Fruit fly (Drosophila melanogaster) whole organism, embryonic: ENCODE measurements around the gene Rrp45.

Experiments used
- Atf-2 ChIP-seq: fragments of 200-800 bp; sonication (Bioruptor generic); optimal IDR thresholded peaks from 2 replicates; lab custom pipeline; 2016; ENCODE audit warnings: missing biosample characterization, missing genetic modification characterization
- Atf6 ChIP-seq: fragments of 200-800 bp; sonication (Bioruptor generic); IDR thresholded peaks from 2 replicates; pipeline ENCODE4 v1.3.6; 2022; ENCODE audit warnings: missing biosample characterization, missing genetic modification characterization
- Blimp-1 ChIP-seq: fragments of 200-800 bp; sonication (Bioruptor generic); optimal IDR thresholded peaks from 3 replicates; lab custom pipeline; 2018; ENCODE audit warnings: missing biosample characterization, missing genetic modification characterization, mild to moderate bottlenecking, moderate library complexity, missing genetic modification reagents
- CG11398 ChIP-seq: fragments of 200-800 bp; sonication (Bioruptor generic); optimal IDR thresholded peaks from 2 replicates; lab custom pipeline; 2016; ENCODE audit warnings: missing biosample characterization, missing genetic modification characterization
- CG12104 ChIP-seq: fragments of 200-800 bp; sonication (Bioruptor generic); optimal IDR thresholded peaks from 3 replicates; lab custom pipeline; 2016; ENCODE audit warnings: missing biosample characterization, missing genetic modification characterization
- CG13424 ChIP-seq: fragments of 200-800 bp; sonication (Bioruptor generic); optimal IDR thresholded peaks from 2 replicates; lab custom pipeline; 2019; ENCODE audit warnings: missing biosample characterization, mild to moderate bottlenecking, missing genetic modification characterization, moderate library complexity
- CG13894 ChIP-seq: fragments of 200-800 bp; sonication (Bioruptor generic); optimal IDR thresholded peaks from 3 replicates; lab custom pipeline; 2018; ENCODE audit warnings: missing biosample characterization, mild to moderate bottlenecking, missing genetic modification characterization, moderate library complexity
- CG14860 ChIP-seq: fragments of 200-800 bp; sonication (Bioruptor generic); IDR thresholded peaks from 3 replicates; pipeline ENCODE4 v1.3.6; 2022; ENCODE audit warnings: missing biosample characterization, missing genetic modification characterization; ENCODE audit not compliant: partially characterized antibody
- CG15073 ChIP-seq: fragments of 200-800 bp; sonication (Bioruptor generic); optimal IDR thresholded peaks from 2 replicates; lab custom pipeline; 2016; ENCODE audit warnings: missing biosample characterization, missing genetic modification characterization
- CG15514 ChIP-seq: fragments of 200-800 bp; sonication (Bioruptor generic); optimal IDR thresholded peaks from 3 replicates; lab custom pipeline; 2017; ENCODE audit warnings: missing biosample characterization, missing genetic modification characterization, mild to moderate bottlenecking, moderate library complexity, missing genetic modification reagents
- CG1602 ChIP-seq: fragments of 200-800 bp; sonication (Bioruptor generic); optimal IDR thresholded peaks from 3 replicates; lab custom pipeline; 2016; ENCODE audit warnings: missing biosample characterization, missing genetic modification characterization
- CG1832 ChIP-seq: fragments of 200-800 bp; sonication (Bioruptor generic); optimal IDR thresholded peaks from 2 replicates; lab custom pipeline; 2017; ENCODE audit warnings: missing biosample characterization, mild to moderate bottlenecking, missing genetic modification characterization, inconsistent platforms
- CG2129 ChIP-seq: fragments of 200-800 bp; sonication (Bioruptor generic); IDR thresholded peaks from 2 replicates; pipeline ENCODE4 v1.3.6; 2022; ENCODE audit warnings: missing biosample characterization, missing genetic modification characterization; ENCODE audit not compliant: partially characterized antibody
- CG7271 ChIP-seq: fragments of 200-800 bp; sonication (Bioruptor generic); optimal IDR thresholded peaks from 2 replicates; lab custom pipeline; 2018; ENCODE audit warnings: missing biosample characterization, mild to moderate bottlenecking, missing genetic modification characterization, moderate library complexity
- CG7839 ChIP-seq: fragments of 200-800 bp; sonication (Bioruptor generic); optimal IDR thresholded peaks from 3 replicates; lab custom pipeline; 2018; ENCODE audit warnings: missing biosample characterization, mild to moderate bottlenecking, missing genetic modification characterization, moderate library complexity
- CG8290 ChIP-seq, 3 experiments: fragments of 200-800 bp; sonication (Bioruptor generic); optimal IDR thresholded peaks; 2 replicates each; lab custom pipeline; 2016 to 2019; ENCODE audit warnings: missing biosample characterization in 3 of 3, missing genetic modification characterization in 3 of 3, mild to moderate bottlenecking in 2 of 3, moderate library complexity in 1 of 3
- D19A ChIP-seq: fragments of 200-800 bp; optimal IDR thresholded peaks from 3 replicates; lab custom pipeline; 2019; ENCODE audit warnings: missing biosample characterization, mild to moderate bottlenecking, missing genetic modification characterization, moderate library complexity
- D19B ChIP-seq: fragments of 200-800 bp; sonication (Bioruptor generic); optimal IDR thresholded peaks from 2 replicates; lab custom pipeline; 2017; ENCODE audit warnings: missing biosample characterization, mild to moderate bottlenecking, missing genetic modification characterization
- Deaf1 ChIP-seq: fragments of 200-800 bp; optimal IDR thresholded peaks from 3 replicates; lab custom pipeline; 2019; ENCODE audit warnings: missing biosample characterization, mild to moderate bottlenecking, missing genetic modification characterization, moderate library complexity
- GATAe ChIP-seq: fragments of 200-800 bp; sonication (Bioruptor generic); conservative IDR thresholded peaks from 2 replicates; pipeline ENCODE4 v1.3.6; 2022; ENCODE audit warnings: missing biosample characterization, missing genetic modification characterization
- HLH4C ChIP-seq: fragments of 200-800 bp; sonication (Bioruptor generic); IDR thresholded peaks from 3 replicates; pipeline ENCODE4 v1.3.6; 2022; ENCODE audit warnings: missing biosample characterization, missing genetic modification characterization; ENCODE audit not compliant: partially characterized antibody
- Hmr ChIP-seq: fragments of 200-800 bp; sonication (Bioruptor generic); optimal IDR thresholded peaks from 3 replicates; lab custom pipeline; 2017; ENCODE audit warnings: mild to moderate bottlenecking, missing biosample characterization, missing genetic modification reagents, missing genetic modification characterization
- Nf-YA ChIP-seq: fragments of 200-800 bp; sonication (Bioruptor generic); IDR thresholded peaks from 2 replicates; pipeline ENCODE4 v1.3.6; 2022; ENCODE audit warnings: missing biosample characterization, missing genetic modification characterization
- NfI ChIP-seq: fragments of 200-800 bp; sonication (Bioruptor generic); optimal IDR thresholded peaks from 3 replicates; lab custom pipeline; 2018; ENCODE audit warnings: missing biosample characterization, mild to moderate bottlenecking, missing genetic modification characterization, moderate library complexity
- Pdp1 ChIP-seq, 2 experiments: fragments of 200-800 bp; sonication (Bioruptor generic); optimal IDR thresholded peaks; 3 replicates each; lab custom pipeline; 2016; ENCODE audit warnings: missing biosample characterization in 2 of 2, missing genetic modification characterization in 2 of 2, mild to moderate bottlenecking in 1 of 2, moderate library complexity in 1 of 2
- Six4 ChIP-seq: fragments of 200-800 bp; sonication (Bioruptor generic); optimal IDR thresholded peaks from 2 replicates; lab custom pipeline; 2016; ENCODE audit warnings: missing biosample characterization, missing genetic modification characterization
- Trl ChIP-seq, 3 experiments: fragments of >200 bp in 2 of 3; fragments of 200-800 bp in 1 of 3; sonication (Bioruptor generic) in 1 of 3; optimal IDR thresholded peaks; 2 replicates in 1 of 3; 3 replicates in 2 of 3; lab custom pipeline; 2016 to 2017; ENCODE audit warnings: missing biosample characterization in 1 of 3, missing genetic modification characterization in 1 of 3
- Usf ChIP-seq: fragments of 200-800 bp; sonication (Bioruptor generic); optimal IDR thresholded peaks from 2 replicates; lab custom pipeline; 2017; ENCODE audit warnings: missing genotype, missing biosample characterization, missing genetic modification characterization
- abd-A ChIP-seq: fragments of 200-800 bp; sonication (Bioruptor generic); optimal IDR thresholded peaks from 3 replicates; lab custom pipeline; 2019; ENCODE audit warnings: missing biosample characterization, mild to moderate bottlenecking, missing genetic modification characterization, moderate library complexity
- ac ChIP-seq: fragments of 200-800 bp; sonication (Bioruptor generic); optimal IDR thresholded peaks from 3 replicates; lab custom pipeline; 2017; ENCODE audit warnings: missing biosample characterization, mild to moderate bottlenecking, missing genetic modification characterization
- br ChIP-seq: fragments of >200 bp; optimal IDR thresholded peaks from 2 replicates; lab custom pipeline; 2017
- caup ChIP-seq: fragments of 200-800 bp; sonication (Bioruptor generic); optimal IDR thresholded peaks from 3 replicates; lab custom pipeline; 2017; ENCODE audit warnings: missing biosample characterization, mild to moderate bottlenecking, missing genetic modification characterization, moderate library complexity; ENCODE audit not compliant: severe bottlenecking
- chif ChIP-seq, 2 experiments: fragments of 200-800 bp; sonication (Bioruptor generic); optimal IDR thresholded peaks; 3 replicates each; lab custom pipeline; 2016; ENCODE audit warnings: missing biosample characterization in 2 of 2, missing genetic modification characterization in 2 of 2
- ftz-f1 ChIP-seq: fragments of 200-800 bp; sonication (Bioruptor generic); optimal IDR thresholded peaks from 2 replicates; lab custom pipeline; 2016; ENCODE audit warnings: missing biosample characterization, missing genetic modification characterization
- grn ChIP-seq: fragments of 200-800 bp; sonication (Bioruptor generic); optimal IDR thresholded peaks from 3 replicates; lab custom pipeline; 2017; ENCODE audit warnings: missing biosample characterization, missing genetic modification characterization
- gro ChIP-seq: fragments of 200-800 bp; sonication (Bioruptor generic); optimal IDR thresholded peaks from 2 replicates; lab custom pipeline; 2016; ENCODE audit warnings: missing biosample characterization, missing genetic modification characterization
- gsb ChIP-seq: fragments of 200-800 bp; sonication (Bioruptor generic); IDR thresholded peaks from 2 replicates; pipeline ENCODE4 v1.3.6; 2022; ENCODE audit warnings: missing biosample characterization, missing genetic modification characterization
- inv ChIP-seq: fragments of 200-800 bp; sonication (Bioruptor generic); IDR thresholded peaks from 2 replicates; pipeline ENCODE4 v1.3.6; 2022; ENCODE audit warnings: missing biosample characterization, missing genetic modification characterization; ENCODE audit not compliant: partially characterized antibody
- kay ChIP-seq: fragments of 200-800 bp; sonication (Bioruptor generic); optimal IDR thresholded peaks from 2 replicates; lab custom pipeline; 2016; ENCODE audit warnings: missing biosample characterization, missing genetic modification characterization
- pnt ChIP-seq: fragments of 200-800 bp; sonication (Bioruptor generic); optimal IDR thresholded peaks from 3 replicates; lab custom pipeline; 2016; ENCODE audit warnings: missing biosample characterization, missing genetic modification characterization
- pros ChIP-seq: fragments of 200-800 bp; sonication (Bioruptor generic); optimal IDR thresholded peaks from 3 replicates; lab custom pipeline; 2019; ENCODE audit warnings: missing biosample characterization, mild to moderate bottlenecking, missing genetic modification characterization, moderate library complexity
- sd ChIP-seq: fragments of 200-800 bp; sonication (Bioruptor generic); optimal IDR thresholded peaks from 3 replicates; lab custom pipeline; 2018; ENCODE audit warnings: missing biosample characterization, mild to moderate bottlenecking, missing genetic modification characterization, moderate library complexity
- sqz ChIP-seq: fragments of 200-800 bp; sonication (Bioruptor generic); optimal IDR thresholded peaks from 3 replicates; lab custom pipeline; 2018; ENCODE audit warnings: missing biosample characterization, mild to moderate bottlenecking, missing genetic modification characterization
- sr ChIP-seq: fragments of 200-800 bp; sonication (Bioruptor generic); IDR thresholded peaks from 3 replicates; pipeline ENCODE4 v1.3.6; 2022; ENCODE audit warnings: missing biosample characterization, missing genetic modification characterization
- twi ChIP-seq: fragments of 200-800 bp; optimal IDR thresholded peaks from 2 replicates; lab custom pipeline; 2019; ENCODE audit warnings: missing biosample characterization, mild to moderate bottlenecking, missing genetic modification characterization, moderate library complexity
- vfl ChIP-seq: fragments of 200-800 bp; sonication (Bioruptor generic); optimal IDR thresholded peaks from 2 replicates; lab custom pipeline; 2016; ENCODE audit warnings: missing biosample characterization, missing genetic modification characterization
- vvl ChIP-seq: fragments of 200-800 bp; sonication (Bioruptor generic); IDR thresholded peaks from 2 replicates; pipeline ENCODE4 v1.3.6; 2022; ENCODE audit warnings: missing biosample characterization, missing genetic modification characterization
- z ChIP-seq: fragments of 200-800 bp; sonication (Bioruptor generic); IDR thresholded peaks from 3 replicates; pipeline ENCODE4 v1.3.6; 2022; ENCODE audit warnings: missing biosample characterization, missing genetic modification characterization
- zfh1 ChIP-seq: fragments of 200-800 bp; sonication (Bioruptor generic); IDR thresholded peaks from 3 replicates; pipeline ENCODE4 v1.3.6; 2022; ENCODE audit warnings: missing biosample characterization, missing genetic modification characterization

The Rrp45 gene

DNA sequence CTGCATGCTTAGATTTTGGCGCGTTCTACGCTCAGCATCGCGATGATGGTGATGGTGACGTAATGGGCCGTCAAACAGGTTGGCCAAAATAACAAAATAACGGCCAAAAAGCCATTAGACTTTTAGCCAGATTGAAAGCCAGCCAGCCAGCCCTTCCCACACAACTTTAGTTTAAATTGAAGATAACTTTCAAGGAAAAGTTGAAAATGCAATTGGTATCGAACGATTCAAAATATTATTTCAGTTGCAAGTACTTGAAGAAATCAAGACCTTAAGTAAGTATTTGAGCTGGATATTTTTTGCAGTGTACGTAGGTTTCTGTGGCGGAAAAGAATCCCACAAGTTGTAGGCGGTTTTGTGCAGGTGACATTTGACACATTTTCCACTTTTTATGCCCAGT lies 10.0 kb downstream of the Rrp45 start (continued):
- no peak for TF ChIP-seq NfI
- TF ChIP-seq CG13424 (tag; lab: Kevin White, UChicago) = no peak
- no peak for TF ChIP-seq grn (GFP tag; lab: Kevin White, UChicago)
- no peak for TF ChIP-seq inv (GFP tag; lab: Robert Waterston, UW)
- TF ChIP-seq CG7839 = peak; percentile 37
- no peak for TF ChIP-seq vfl (GFP tag; lab: Kevin White, UChicago)
- TF ChIP-seq CG15514 = peak; percentile 34
- no peak for TF ChIP-seq GATAe (GFP tag; lab: Robert Waterston, UW)
- no peak for TF ChIP-seq kay (GFP tag; lab: Kevin White, UChicago)
- peak; percentile 0 for TF ChIP-seq CG1602
- peak; percentile 15 for TF ChIP-seq Hmr (GFP tag; lab: Kevin White, UChicago)
- no peak for TF ChIP-seq br (lab: Kevin White, UChicago)

DNA sequence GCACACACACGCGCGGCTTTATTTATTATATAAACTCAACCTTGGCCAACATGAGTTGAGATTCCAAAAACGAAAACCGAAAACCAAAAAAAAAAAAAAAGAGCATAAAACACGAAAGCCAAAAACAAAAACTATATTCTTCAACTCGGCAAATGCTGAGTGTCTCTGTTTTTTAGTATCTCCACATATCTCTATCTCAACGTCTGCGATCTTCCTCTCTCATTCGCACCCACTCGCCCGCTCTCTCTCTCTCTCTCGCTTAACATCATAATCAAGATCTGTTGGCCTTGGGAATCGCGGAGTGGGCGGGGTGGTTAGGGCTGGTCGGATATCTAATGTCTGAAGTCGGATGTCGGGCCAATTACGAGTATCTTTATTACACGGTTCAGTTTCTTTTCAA lies 10.8 kb downstream of the Rrp45 start:
- TF ChIP-seq pros (GFP tag; lab: Kevin White, UChicago) = peak; percentile 12
- no peak for TF ChIP-seq CG2129 (GFP tag; lab: Robert Waterston, UW)
- peak; percentile 76; the same call in 2 of the 3 replicates for TF ChIP-seq z (GFP tag; lab: Robert Waterston, UW)
- TF ChIP-seq Atf6 (GFP tag; lab: Robert Waterston, UW) = no peak
- TF ChIP-seq ac (GFP tag; lab: Kevin White, UChicago) = no peak
- no peak for TF ChIP-seq Nf-YA (GFP tag; lab: Robert Waterston, UW)
- peak; percentile 53 for TF ChIP-seq abd-A (tag; lab: Kevin White, UChicago)
- no peak for TF ChIP-seq D19A (tag; lab: Kevin White, UChicago)
- no peak for TF ChIP-seq chif (GFP tag; optimal IDR thresholded peaks at IDR 0.05; lab: Kevin White, UChicago)
- no peak for TF ChIP-seq gsb (GFP tag; lab: Robert Waterston, UW)
- no peak for TF ChIP-seq CG14860
- no peak for TF ChIP-seq Atf-2 (GFP tag; lab: Kevin White, UChicago)
- TF ChIP-seq CG15073 (GFP tag; lab: Kevin White, UChicago) = no peak
- peak; percentile 79 for TF ChIP-seq CG1832 (GFP tag; lab: Kevin White, UChicago)
- TF ChIP-seq vvl (GFP tag; lab: Robert Waterston, UW) = 0 out of 2 replicates have a peak, but pooled peaks have one; percentile 18
- no peak for TF ChIP-seq CG11398 (GFP tag; lab: Kevin White, UChicago)
- peak; percentile 39 to 74 for TF ChIP-seq Trl (optimal IDR thresholded peaks at IDR 0.05; lab: Kevin White, UChicago)
- no peak for TF ChIP-seq Trl (GFP tag; optimal IDR thresholded peaks at IDR 0.05; lab: Kevin White, UChicago)
- no peak for TF ChIP-seq Six4
- TF ChIP-seq CG1602 = no peak
- peak; percentile 4 for TF ChIP-seq Deaf1 (tag; lab: Kevin White, UChicago)
- peak; percentile 34 for TF ChIP-seq caup (GFP tag; lab: Kevin White, UChicago)
- TF ChIP-seq ftz-f1 = peak; percentile 97
- no peak for TF ChIP-seq Usf (GFP tag; lab: Kevin White, UChicago)
- no peak for TF ChIP-seq pnt (GFP tag; lab: Kevin White, UChicago)
- TF ChIP-seq sqz = peak; percentile 73
- TF ChIP-seq CG12104 (GFP tag; lab: Kevin White, UChicago) = no peak
- no peak for TF ChIP-seq HLH4C (GFP tag; lab: Robert Waterston, UW)
- peak; percentile 49 for TF ChIP-seq CG13894
- TF ChIP-seq sr (GFP tag; lab: Robert Waterston, UW) = peak; percentile 37; the same call in 1 of the 3 replicates
- no peak for TF ChIP-seq zfh1 (GFP tag; lab: Robert Waterston, UW)
- peak; percentile 32 for TF ChIP-seq D19B (GFP tag; lab: Kevin White, UChicago)
- TF ChIP-seq sd (tag; lab: Kevin White, UChicago) = peak; percentile 75
- TF ChIP-seq CG8290 (GFP tag; optimal IDR thresholded peaks at IDR 0.05; lab: Kevin White, UChicago) = no peak
- TF ChIP-seq CG8290 (tag; optimal IDR thresholded peaks at IDR 0.05; lab: Kevin White, UChicago) = peak in 1 of 2 experiments; percentile 8
- TF ChIP-seq twi (tag; lab: Kevin White, UChicago) = peak; percentile 8
- peak in 1 of 2 experiments; percentile 83 for TF ChIP-seq Pdp1 (GFP tag; optimal IDR thresholded peaks at IDR 0.05; lab: Kevin White, UChicago)
- TF ChIP-seq gro = peak; percentile 37
- no peak for TF ChIP-seq CG7271 (tag; lab: Kevin White, UChicago)
- no peak for TF ChIP-seq Blimp-1
